Fruit fly (Drosophila melanogaster): ENCODE results near the gene Rev1.

Gene Rev1

DNA sequence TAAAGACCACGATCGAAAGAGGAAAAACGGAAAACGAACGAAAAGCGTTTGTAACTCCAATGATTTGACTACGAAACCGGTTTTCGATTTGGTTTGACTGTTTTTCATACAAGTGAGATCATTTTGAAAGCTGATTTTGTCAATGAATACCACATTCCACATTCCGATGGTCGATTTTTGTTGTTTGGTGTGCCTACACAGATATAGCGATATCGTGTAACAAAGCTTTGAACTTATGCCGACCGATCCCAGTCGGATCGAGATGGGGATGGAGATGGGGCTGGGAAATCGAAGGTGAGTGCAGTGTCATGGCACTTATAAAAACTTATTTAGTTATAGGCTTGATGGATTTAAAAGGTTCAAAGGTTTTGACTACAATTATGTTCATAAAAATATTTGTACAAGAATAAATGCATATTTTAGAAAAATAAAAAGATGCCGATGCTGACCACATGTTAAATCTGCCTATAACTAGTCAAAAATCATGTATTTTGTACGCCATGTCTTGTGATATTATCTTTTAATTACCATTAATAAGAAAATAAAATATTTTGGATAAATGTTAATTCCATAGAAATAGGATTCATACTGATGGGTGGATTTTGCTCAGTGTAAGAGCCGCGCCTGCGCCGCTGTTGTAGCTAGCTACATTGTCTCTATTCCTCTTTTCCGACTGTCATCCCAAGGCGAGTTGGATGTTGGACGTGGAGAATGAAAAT is 11.9 kb upstream of the Rev1 start (continued):
- TF ChIP-seq CG31224 (GFP tag; IDR thresholded peaks at IDR 0.05) = 0 out of 2 replicates have a peak, but pooled peaks have one; percentile 28
- TF ChIP-seq fd96Cb (tag; optimal IDR thresholded peaks at IDR 0.05) = peak; percentile 67
- TF ChIP-seq Hr3 (GFP tag; optimal IDR thresholded peaks at IDR 0.05) = peak; percentile 61
- peak; percentile 3 for TF ChIP-seq Usf (GFP tag; optimal IDR thresholded peaks at IDR 0.05)
- TF ChIP-seq tgo (GFP tag; IDR thresholded peaks at IDR 0.05) = peak; percentile 53; the same call in 2 of the 3 replicates
- peak; percentile 41 for TF ChIP-seq CG33557 (GFP tag; optimal IDR thresholded peaks at IDR 0.05)
- TF ChIP-seq vnd (GFP tag; IDR thresholded peaks at IDR 0.05; ENCODE audit: partially characterized antibody) = no peak
- TF ChIP-seq tio (GFP tag; optimal IDR thresholded peaks at IDR 0.05) = peak; percentile 60
- peak; percentile 63 for TF ChIP-seq Xrp1 (GFP tag; IDR thresholded peaks at IDR 0.05)
- no peak for TF ChIP-seq CG6854 (GFP tag; optimal IDR thresholded peaks at IDR 0.05)
- TF ChIP-seq CG12104 (GFP tag; optimal IDR thresholded peaks at IDR 0.05) = peak; percentile 41
- TF ChIP-seq sim (GFP tag; IDR thresholded peaks at IDR 0.05) = no peak
- TF ChIP-seq Hr39 (optimal IDR thresholded peaks at IDR 0.05) = no peak
- no peak for TF ChIP-seq run (tag; optimal IDR thresholded peaks at IDR 0.05)
- TF ChIP-seq CG10147 (GFP tag; optimal IDR thresholded peaks at IDR 0.05) = peak; percentile 52
- no peak for TF ChIP-seq Tbp (GFP tag; optimal IDR thresholded peaks at IDR 0.05)
- 0 out of 4 replicates have a peak, but pooled peaks have one; percentile 16 for TF ChIP-seq Gug (GFP tag; IDR thresholded peaks at IDR 0.05)
- no peak for TF ChIP-seq hbn (GFP tag; IDR thresholded peaks at IDR 0.05; ENCODE audit: partially characterized antibody)
- TF ChIP-seq lov (optimal IDR thresholded peaks at IDR 0.05) = no peak
- 0 out of 3 replicates have a peak, but pooled peaks have one; percentile 20 for TF ChIP-seq lov (GFP tag; IDR thresholded peaks at IDR 0.05)
- peak; percentile 71 for TF ChIP-seq grau (tag; optimal IDR thresholded peaks at IDR 0.05)
- TF ChIP-seq CG4854 (GFP tag; optimal IDR thresholded peaks at IDR 0.05) = no peak
- no peak for TF ChIP-seq pho (GFP tag; optimal IDR thresholded peaks at IDR 0.05)
- no peak for TF ChIP-seq seq (GFP tag; IDR thresholded peaks at IDR 0.05)
- TF ChIP-seq Awh (GFP tag; IDR thresholded peaks at IDR 0.05) = peak; percentile 17; the same call in 1 of the 2 replicates
- TF ChIP-seq CG32767 (GFP tag; IDR thresholded peaks at IDR 0.05) = no peak
- no peak for TF ChIP-seq Myb (GFP tag; optimal IDR thresholded peaks at IDR 0.05)
- no peak for TF ChIP-seq CG3847 (GFP tag; IDR thresholded peaks at IDR 0.05)
- TF ChIP-seq CG17385 (GFP tag; optimal IDR thresholded peaks at IDR 0.05) = peak; percentile 65
- peak in 1 of 2 experiments; percentile 44 for TF ChIP-seq Eip74EF (GFP tag; optimal IDR thresholded peaks at IDR 0.05)
- peak; percentile 81 for TF ChIP-seq Sox100B (GFP tag; optimal IDR thresholded peaks at IDR 0.05)
- TF ChIP-seq CG3838 (GFP tag; optimal IDR thresholded peaks at IDR 0.05) = no peak
- peak; percentile 11; the same call in 1 of the 2 replicates for TF ChIP-seq al (GFP tag; IDR thresholded peaks at IDR 0.05)
- no peak for TF ChIP-seq CG9797 (GFP tag; optimal IDR thresholded peaks at IDR 0.05)
- TF ChIP-seq CG17612 (GFP tag; IDR thresholded peaks at IDR 0.05) = no peak
- TF ChIP-seq gcm (GFP tag; optimal IDR thresholded peaks at IDR 0.05) = peak; percentile 69
- TF ChIP-seq CG3065 (GFP tag; optimal IDR thresholded peaks at IDR 0.05) = no peak
- TF ChIP-seq CG7928 (GFP tag; optimal IDR thresholded peaks at IDR 0.05) = no peak
- TF ChIP-seq CG6683 (GFP tag; optimal IDR thresholded peaks at IDR 0.05) = no peak
- no peak for TF ChIP-seq Sry-δ (GFP tag; optimal IDR thresholded peaks at IDR 0.05)
- peak; percentile 63 for TF ChIP-seq CG3281 (GFP tag; optimal IDR thresholded peaks at IDR 0.05)
- TF ChIP-seq Asciz (GFP tag; optimal IDR thresholded peaks at IDR 0.05) = peak; percentile 74
- TF ChIP-seq grn (GFP tag; optimal IDR thresholded peaks at IDR 0.05) = peak; percentile 51
- no peak for TF ChIP-seq br (optimal IDR thresholded peaks at IDR 0.05)
- TF ChIP-seq CG30403 (GFP tag; optimal IDR thresholded peaks at IDR 0.05) = peak; percentile 69
- TF ChIP-seq Nf-YC (tag; optimal IDR thresholded peaks at IDR 0.05) = peak; percentile 21
- no peak for TF ChIP-seq CG7987 (GFP tag; optimal IDR thresholded peaks at IDR 0.05)
- TF ChIP-seq Doc2 (GFP tag; IDR thresholded peaks at IDR 0.05) = no peak
- TF ChIP-seq Antp (GFP tag; optimal IDR thresholded peaks at IDR 0.05) = no peak
- peak; percentile 71 for TF ChIP-seq CG2678 (tag; optimal IDR thresholded peaks at IDR 0.05)
- 0 out of 3 replicates have a peak, but pooled peaks have one; percentile 31 for TF ChIP-seq Mrtf (GFP tag; IDR thresholded peaks at IDR 0.05)
